Fruit fly (Drosophila melanogaster): Measurements from ENCODE around the gene Orct.
A peak's percentile ranks its signal among the peaks of the same experiment; 100 is the strongest.

The Orct gene

dm6 chr3R:24272775-24273290, 3.2 kb upstream of the Orct start, which contains the start of gene Orct2 (continued):
- TF ChIP-seq CG6791 (GFP tag; IDR thresholded peaks at IDR 0.05; ENCODE audit: partially characterized antibody) (no peak), CG15479 (GFP tag; optimal IDR thresholded peaks at IDR 0.05) (no peak), Sox100B (GFP tag; optimal IDR thresholded peaks at IDR 0.05) (no peak), Abd-B (GFP tag; optimal IDR thresholded peaks at IDR 0.05) (no peak), dimm (GFP tag; IDR thresholded peaks at IDR 0.05) (no peak), CG2875 (GFP tag; optimal IDR thresholded peaks at IDR 0.05) (no peak), ind (GFP tag; optimal IDR thresholded peaks at IDR 0.05) (no peak), Nf-YA (GFP tag; IDR thresholded peaks at IDR 0.05) (no peak), Trl (optimal IDR thresholded peaks at IDR 0.05) (peak; percentile 41 to 75), Trl (GFP tag; optimal IDR thresholded peaks at IDR 0.05) (peak; percentile 20), bigmax (GFP tag; optimal IDR thresholded peaks at IDR 0.05) (no peak), hkb (optimal IDR thresholded peaks at IDR 0.05) (no peak), hkb (GFP tag; IDR thresholded peaks at IDR 0.05) (no peak), lab (GFP tag; optimal IDR thresholded peaks at IDR 0.05) (peak; percentile 68), al (GFP tag; IDR thresholded peaks at IDR 0.05) (no peak), zen2 (GFP tag; IDR thresholded peaks at IDR 0.05; ENCODE audit: partially characterized antibody) (peak; percentile 31; the same call in 1 of the 3 replicates), Awh (GFP tag; IDR thresholded peaks at IDR 0.05) (no peak), fd64A (GFP tag; optimal IDR thresholded peaks at IDR 0.05) (no peak), lov (optimal IDR thresholded peaks at IDR 0.05) (no peak), lov (GFP tag; IDR thresholded peaks at IDR 0.05) (no peak), CG2199 (GFP tag; IDR thresholded peaks at IDR 0.05) (0 out of 3 replicates have a peak, but pooled peaks have one; percentile 37), ab (GFP tag; optimal IDR thresholded peaks at IDR 0.05) (no peak), yki (optimal IDR thresholded peaks at IDR 0.05) (no peak), sna (GFP tag; IDR thresholded peaks at IDR 0.05; ENCODE audit: partially characterized antibody) (no peak), CG1233 (GFP tag; optimal IDR thresholded peaks at IDR 0.05) (no peak), caup (GFP tag; optimal IDR thresholded peaks at IDR 0.05; ENCODE audit: severe bottlenecking) (peak; percentile 39), CG10267 (tag; optimal IDR thresholded peaks at IDR 0.05) (no peak), hb (GFP tag; IDR thresholded peaks at IDR 0.05; ENCODE audit: partially characterized antibody) (no peak), Eip74EF (GFP tag; optimal IDR thresholded peaks at IDR 0.05) (peak in 1 of 2 experiments; percentile 79), gcm2 (GFP tag; optimal IDR thresholded peaks at IDR 0.05) (no peak), Dip2 (GFP tag; IDR thresholded peaks at IDR 0.05) (no peak), tna (GFP tag; IDR thresholded peaks at IDR 0.05; ENCODE audit: partially characterized antibody) (no peak), Max (GFP tag; optimal IDR thresholded peaks at IDR 0.05) (peak; percentile 56), BtbVII (GFP tag; optimal IDR thresholded peaks at IDR 0.05) (peak; percentile 69), CG17568 (GFP tag; optimal IDR thresholded peaks at IDR 0.05) (no peak), CG9437 (GFP tag; optimal IDR thresholded peaks at IDR 0.05) (no peak), CG7928 (GFP tag; optimal IDR thresholded peaks at IDR 0.05) (no peak), Oaz (GFP tag; IDR thresholded peaks at IDR 0.05) (no peak), fd3F (GFP tag; optimal IDR thresholded peaks at IDR 0.05) (no peak), maf-S (GFP tag; optimal IDR thresholded peaks at IDR 0.05) (no peak), CG8281 (tag; optimal IDR thresholded peaks at IDR 0.05) (no peak), cas (GFP tag; IDR thresholded peaks at IDR 0.05) (no peak), cg (GFP tag; optimal IDR thresholded peaks at IDR 0.05) (peak; percentile 27), Deaf1 (tag; optimal IDR thresholded peaks at IDR 0.05) (peak; percentile 95), Ada2b (GFP tag; IDR thresholded peaks at IDR 0.05) (no peak), CG14014 (GFP tag; IDR thresholded peaks at IDR 0.05) (no peak), Ptx1 (GFP tag; IDR thresholded peaks at IDR 0.05) (no peak), Hr39 (optimal IDR thresholded peaks at IDR 0.05) (no peak), dmrt11E (tag; optimal IDR thresholded peaks at IDR 0.05) (no peak), CG30431 (GFP tag; optimal IDR thresholded peaks at IDR 0.05) (no peak), dmrt99B (tag; optimal IDR thresholded peaks at IDR 0.05) (peak; percentile 14), NC2β (GFP tag; optimal IDR thresholded peaks at IDR 0.05) (no peak)
